Fruit fly (Drosophila melanogaster): ENCODE measurements around the gene 825-Oak.
A peak's percentile ranks its signal among the peaks of the same experiment; 100 is the strongest.

825-Oak gene

dm6 chr3L:19442239-19442638 lies 29.8 kb downstream of the 825-Oak start (continued):
- TF ChIP-seq CG5953 (GFP tag; IDR thresholded peaks at IDR 0.05) (no peak), NfI (GFP tag; optimal IDR thresholded peaks at IDR 0.05) (no peak), Stat92E (GFP tag; optimal IDR thresholded peaks at IDR 0.05) (no peak), btn (GFP tag; optimal IDR thresholded peaks at IDR 0.05) (no peak), sna (GFP tag; IDR thresholded peaks at IDR 0.05; ENCODE audit: partially characterized antibody) (no peak), CG12769 (tag; optimal IDR thresholded peaks at IDR 0.05) (peak; percentile 3), repo (GFP tag; optimal IDR thresholded peaks at IDR 0.05) (no peak), NK7.1 (GFP tag; optimal IDR thresholded peaks at IDR 0.05) (no peak), CG6272 (GFP tag; IDR thresholded peaks at IDR 0.05) (no peak), CG18599 (GFP tag; optimal IDR thresholded peaks at IDR 0.05) (peak; percentile 33), pfk (GFP tag; optimal IDR thresholded peaks at IDR 0.05) (no peak), Pdp1 (GFP tag; optimal IDR thresholded peaks at IDR 0.05) (no peak), cg (GFP tag; optimal IDR thresholded peaks at IDR 0.05) (no peak), luna (GFP tag; optimal IDR thresholded peaks at IDR 0.05) (no peak), salm (tag; optimal IDR thresholded peaks at IDR 0.05) (no peak), maf-S (GFP tag; optimal IDR thresholded peaks at IDR 0.05) (no peak), psq (GFP tag; optimal IDR thresholded peaks at IDR 0.05) (no peak), Med (GFP tag) (peak; percentile 57), unpg (GFP tag; optimal IDR thresholded peaks at IDR 0.05) (no peak), Ptx1 (GFP tag; IDR thresholded peaks at IDR 0.05) (peak; percentile 26; the same call in 1 of the 2 replicates), nom (GFP tag; optimal IDR thresholded peaks at IDR 0.05) (no peak), pan (optimal IDR thresholded peaks at IDR 0.05) (no peak), pan (GFP tag; optimal IDR thresholded peaks at IDR 0.05 in 1 of 2, IDR thresholded peaks at IDR 0.05 in 1 of 2) (peak in 1 of 2 experiments; percentile 13), lola (GFP tag; optimal IDR thresholded peaks at IDR 0.05) (no peak), Ada2b (GFP tag; IDR thresholded peaks at IDR 0.05) (0 out of 2 replicates have a peak, but pooled peaks have one; percentile 9), CG10366 (GFP tag; IDR thresholded peaks at IDR 0.05) (no peak), CG9727 (GFP tag; optimal IDR thresholded peaks at IDR 0.05) (no peak), Six4 (GFP tag; optimal IDR thresholded peaks at IDR 0.05) (no peak), CG2120 (GFP tag; optimal IDR thresholded peaks at IDR 0.05) (peak; percentile 35), ab (GFP tag; optimal IDR thresholded peaks at IDR 0.05) (no peak), Antp (GFP tag; optimal IDR thresholded peaks at IDR 0.05) (no peak), CG4730 (GFP tag; IDR thresholded peaks at IDR 0.05) (no peak), Nf-YA (GFP tag; IDR thresholded peaks at IDR 0.05) (no peak), CG4707 (GFP tag; optimal IDR thresholded peaks at IDR 0.05) (no peak), CG2678 (tag; optimal IDR thresholded peaks at IDR 0.05) (peak; percentile 41), zen (tag; optimal IDR thresholded peaks at IDR 0.05) (no peak), CG42726 (GFP tag; IDR thresholded peaks at IDR 0.05; ENCODE audit: partially characterized antibody) (no peak), pb (GFP tag; optimal IDR thresholded peaks at IDR 0.05) (no peak), HmgD (GFP tag; optimal IDR thresholded peaks at IDR 0.05) (no peak), gem (tag; optimal IDR thresholded peaks at IDR 0.05) (peak; percentile 14), row (GFP tag; IDR thresholded peaks at IDR 0.05) (peak; percentile 38; the same call in 2 of the 3 replicates), odd (GFP tag; optimal IDR thresholded peaks at IDR 0.05) (no peak), fd102C (GFP tag; optimal IDR thresholded peaks at IDR 0.05) (no peak), CG7839 (tag; optimal IDR thresholded peaks at IDR 0.05) (peak; percentile 15), fd64A (GFP tag; optimal IDR thresholded peaks at IDR 0.05) (no peak), CG17802 (tag; optimal IDR thresholded peaks at IDR 0.05) (no peak), CG33213 (GFP tag; optimal IDR thresholded peaks at IDR 0.05) (no peak)
